Comparison of ENCODE assay signal across 2 worm cellular contexts in genomic region chrV:18838799-18839354, ce11.
TF ChIP-seq lines count a peak whose summit lies in the region.

nhr-65 (plus strand) TSS chrV:18839304.

TF ChIP-seq in whole organism, L1 larva, 84 proteins besides CTCF, POLR2A, EP300 and RAD21 (continued from another document):
- TF ChIP-seq lir-3 (tag; optimal IDR thresholded peaks at IDR 0.05; lab: Kevin White, UChicago; ENCODE audit: poor library complexity) (no peak), sup-37 (GFP tag; optimal IDR thresholded peaks at IDR 0.05; lab: Kevin White, UChicago) (no peak), nhr-19 (GFP tag; conservative IDR thresholded peaks at IDR 0.05; lab: Robert Waterston, UW) (peak; percentile 41), blmp-1 (tag; optimal IDR thresholded peaks at IDR 0.05; lab: Kevin White, UChicago) (peak; percentile 74), C16A3.4 (tag; optimal IDR thresholded peaks at IDR 0.05; lab: Kevin White, UChicago) (no peak)

TF ChIP-seq in whole organism, L3 larva, 47 proteins besides CTCF, POLR2A, EP300 and RAD21 (continued from another document):
- TF ChIP-seq snpc-4 (tag; optimal IDR thresholded peaks at IDR 0.05; lab: Kevin White, UChicago) (no peak), lsy-12 (tag; optimal IDR thresholded peaks at IDR 0.05; lab: Kevin White, UChicago) (no peak), nhr-11 (tag; optimal IDR thresholded peaks at IDR 0.05; lab: Kevin White, UChicago) (no peak)
